Worm (Caenorhabditis elegans): ENCODE data around the gene ZK262.8.

ce11 chrV:18430826-18431225 lies 7.4 kb upstream of the ZK262.8 start:
- no peak for TF ChIP-seq lsl-1 (GFP tag; optimal IDR thresholded peaks at IDR 0.05)
- TF ChIP-seq tbp1 (GFP tag; optimal IDR thresholded peaks at IDR 0.05): no peak
- TF ChIP-seq nhr-80 (tag; optimal IDR thresholded peaks at IDR 0.05): no peak
- TF ChIP-seq ceh-27 (GFP tag; optimal IDR thresholded peaks at IDR 0.05): no peak

All from whole organism, young adult.